Worm (Caenorhabditis elegans) whole organism, mixed stage, embryonic: ENCODE measurements around the gene C45G9.15.

Experiments
- ces-1 ChIP-seq: fragments of 150-350 bp; optimal IDR thresholded peaks from 2 replicates; lab custom pipeline; 2014; ENCODE audit warnings: missing biosample characterization, missing genetic modification reagents, missing genetic modification characterization
- ham-2 ChIP-seq: fragments of 200-800 bp; sonication (Bioruptor generic); optimal IDR thresholded peaks from 2 replicates; lab custom pipeline; 2018; ENCODE audit warnings: mild to moderate bottlenecking, missing genetic modification characterization, missing compliant biosample characterization
- mls-2 ChIP-seq: sonication (generic microtip); optimal IDR thresholded peaks from 2 replicates; lab custom pipeline; 2016; ENCODE audit warnings: mild to moderate bottlenecking, missing genetic modification characterization, moderate library complexity, missing compliant biosample characterization
- nhr-237 ChIP-seq: fragments of 150-350 bp; optimal IDR thresholded peaks from 2 replicates; lab custom pipeline; 2014; ENCODE audit warnings: missing biosample characterization, missing genetic modification characterization
- unc-62 ChIP-seq: fragments of 150-350 bp; optimal IDR thresholded peaks from 2 replicates; lab custom pipeline; 2014; ENCODE audit warnings: missing biosample characterization, missing genetic modification reagents, missing genetic modification characterization

DNA sequence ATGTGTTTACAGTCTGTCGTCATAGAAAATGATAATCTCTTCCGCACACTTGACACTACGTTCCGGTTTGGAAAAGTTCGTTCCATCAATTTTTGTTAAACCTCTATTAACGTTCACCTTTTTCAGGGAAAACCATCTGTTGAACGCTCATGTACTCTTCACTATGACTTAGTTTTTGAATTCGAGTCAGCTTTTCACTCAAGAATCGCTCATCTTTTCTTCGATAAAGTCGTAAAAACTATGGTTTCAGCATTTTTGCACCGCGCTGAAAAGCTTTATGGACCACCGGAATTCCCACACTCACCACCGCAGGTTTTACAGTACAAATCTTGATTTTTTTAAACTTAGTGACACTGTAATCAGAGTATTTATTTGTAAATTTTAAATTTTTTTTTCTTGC lies 28.2 kb downstream of the C45G9.15 start:
- no peak for TF ChIP-seq mls-2 (tag; lab: Kevin White, UChicago)
- TF ChIP-seq ces-1 (GFP tag; lab: Kevin White, UChicago), result no peak
- no peak for TF ChIP-seq unc-62
- TF ChIP-seq nhr-237, result no peak
- no peak for TF ChIP-seq ham-2
